Fruit fly (Drosophila melanogaster): Measurements from ENCODE around the gene Ir85a.

Ir85a gene

DNA sequence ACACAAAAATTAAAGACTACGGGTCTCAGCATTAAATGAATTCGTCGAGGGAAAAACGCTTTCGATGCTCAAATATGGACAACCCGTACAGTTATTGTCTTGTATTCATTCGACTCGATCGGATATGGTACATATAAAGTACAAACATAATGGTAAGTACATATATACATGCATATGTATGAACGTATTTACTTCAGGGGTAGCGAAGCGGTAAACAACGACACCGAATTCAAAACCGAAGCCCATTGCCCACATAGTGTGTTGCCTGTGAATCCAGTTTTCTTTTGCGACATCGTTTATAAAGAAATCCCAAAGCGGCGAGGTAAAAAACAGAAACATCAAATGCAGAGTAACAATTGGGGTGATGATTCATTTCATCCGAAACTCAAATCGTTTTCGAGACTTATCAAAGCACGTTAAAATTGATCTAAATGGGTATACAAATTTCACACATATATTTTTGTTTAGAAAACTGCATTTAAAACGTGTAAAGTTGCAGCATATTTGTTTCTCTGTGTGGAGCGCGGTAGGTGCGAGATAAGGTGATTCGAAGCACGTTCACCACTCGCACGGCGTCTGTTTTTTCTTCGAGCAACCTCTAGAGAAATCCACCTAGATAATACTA lies 18.0 kb downstream of the Ir85a start (continued):
- peak; percentile 50 for TF ChIP-seq grn (GFP tag; optimal IDR thresholded peaks at IDR 0.05)
- peak; percentile 19 for TF ChIP-seq tin (GFP tag; optimal IDR thresholded peaks at IDR 0.05)
- peak; percentile 42 for TF ChIP-seq Spps (tag; optimal IDR thresholded peaks at IDR 0.05)
- peak; percentile 3 for TF ChIP-seq CG12659 (GFP tag; optimal IDR thresholded peaks at IDR 0.05)
- 0 out of 2 replicates have a peak, but pooled peaks have one; percentile 13 for TF ChIP-seq Nf-YA (GFP tag; IDR thresholded peaks at IDR 0.05)
- peak; percentile 32 for TF ChIP-seq phol (tag; optimal IDR thresholded peaks at IDR 0.05)
- TF ChIP-seq NFAT (GFP tag; IDR thresholded peaks at IDR 0.05) = peak; percentile 60
- TF ChIP-seq cwo (GFP tag; optimal IDR thresholded peaks at IDR 0.05) = peak; percentile 71
- peak; percentile 36 for TF ChIP-seq CG9727 (GFP tag; optimal IDR thresholded peaks at IDR 0.05)
- TF ChIP-seq CG8944 (GFP tag; optimal IDR thresholded peaks at IDR 0.05) = peak; percentile 31
- TF ChIP-seq dmrt99B (tag; optimal IDR thresholded peaks at IDR 0.05) = peak; percentile 69
- 0 out of 2 replicates have a peak, but pooled peaks have one; percentile 33 for TF ChIP-seq ranshi (GFP tag; IDR thresholded peaks at IDR 0.05)
- no peak for TF ChIP-seq CG2202 (tag; optimal IDR thresholded peaks at IDR 0.05)
- TF ChIP-seq mirr (GFP tag; optimal IDR thresholded peaks at IDR 0.05) = peak; percentile 31
- no peak for TF ChIP-seq CG8478 (optimal IDR thresholded peaks at IDR 0.05)
- peak; percentile 76 for TF ChIP-seq row (GFP tag; IDR thresholded peaks at IDR 0.05)
- no peak for TF ChIP-seq fd102C (GFP tag; optimal IDR thresholded peaks at IDR 0.05)
- TF ChIP-seq crol (GFP tag; IDR thresholded peaks at IDR 0.05) = peak; percentile 43; the same call in 1 of the 2 replicates
- TF ChIP-seq CG3065 (GFP tag; optimal IDR thresholded peaks at IDR 0.05) = no peak
- TF ChIP-seq Hsf (GFP tag; optimal IDR thresholded peaks at IDR 0.05) = peak; percentile 54
- peak; percentile 40 for TF ChIP-seq CG13296 (GFP tag; optimal IDR thresholded peaks at IDR 0.05)
- TF ChIP-seq chn (GFP tag; optimal IDR thresholded peaks at IDR 0.05) = peak; percentile 29
- TF ChIP-seq CG14014 (GFP tag; IDR thresholded peaks at IDR 0.05) = peak; percentile 55; the same call in 1 of the 2 replicates
- TF ChIP-seq CG2678 (tag; optimal IDR thresholded peaks at IDR 0.05) = peak; percentile 14
- peak; percentile 67 for TF ChIP-seq CG32532 (GFP tag; IDR thresholded peaks at IDR 0.05)
- TF ChIP-seq zen2 (GFP tag; IDR thresholded peaks at IDR 0.05; ENCODE audit: partially characterized antibody) = no peak
- peak; percentile 26 for TF ChIP-seq CG12391 (tag; optimal IDR thresholded peaks at IDR 0.05)
- peak; percentile 53; the same call in 1 of the 2 replicates for TF ChIP-seq CG6272 (GFP tag; IDR thresholded peaks at IDR 0.05)
- TF ChIP-seq cas (GFP tag; IDR thresholded peaks at IDR 0.05) = peak; percentile 14; the same call in 1 of the 2 replicates
- peak; percentile 13 for TF ChIP-seq CG18476 (GFP tag; optimal IDR thresholded peaks at IDR 0.05)
- TF ChIP-seq CG4820 (GFP tag; optimal IDR thresholded peaks at IDR 0.05) = peak; percentile 10
- TF ChIP-seq pan (optimal IDR thresholded peaks at IDR 0.05) = no peak
- peak in 1 of 2 experiments; percentile 67 for TF ChIP-seq pan (GFP tag; optimal IDR thresholded peaks at IDR 0.05 in 1 of 2, IDR thresholded peaks at IDR 0.05 in 1 of 2)
- TF ChIP-seq CG18764 (GFP tag; optimal IDR thresholded peaks at IDR 0.05) = peak; percentile 10
- TF ChIP-seq CG14710 (tag; optimal IDR thresholded peaks at IDR 0.05) = peak; percentile 32
- no peak for TF ChIP-seq CG34224 (GFP tag; IDR thresholded peaks at IDR 0.05; ENCODE audit: partially characterized antibody)
- TF ChIP-seq Pdp1 (GFP tag; optimal IDR thresholded peaks at IDR 0.05) = peak; percentile 32 to 56
- peak; percentile 45 for TF ChIP-seq slou (GFP tag; optimal IDR thresholded peaks at IDR 0.05)
- 0 out of 2 replicates have a peak, but pooled peaks have one; percentile 37 for TF ChIP-seq H2.0 (GFP tag; IDR thresholded peaks at IDR 0.05)
- TF ChIP-seq Rfx (GFP tag; IDR thresholded peaks at IDR 0.05) = peak; percentile 71; the same call in 1 of the 2 replicates
- TF ChIP-seq CG17359 (tag; optimal IDR thresholded peaks at IDR 0.05) = peak; percentile 63
- TF ChIP-seq Oli (tag; optimal IDR thresholded peaks at IDR 0.05) = peak; percentile 16
- peak; percentile 22 for TF ChIP-seq HmgZ (tag; optimal IDR thresholded peaks at IDR 0.05)
- TF ChIP-seq CG30403 (GFP tag; optimal IDR thresholded peaks at IDR 0.05) = peak; percentile 49
- no peak for TF ChIP-seq pzg (GFP tag; optimal IDR thresholded peaks at IDR 0.05)
- TF ChIP-seq Sox102F (GFP tag; optimal IDR thresholded peaks at IDR 0.05) = peak; percentile 67
- TF ChIP-seq zen (tag; optimal IDR thresholded peaks at IDR 0.05) = no peak
- TF ChIP-seq MESR4 (GFP tag; optimal IDR thresholded peaks at IDR 0.05) = no peak
- TF ChIP-seq CG31224 (GFP tag; IDR thresholded peaks at IDR 0.05) = peak; percentile 23; the same call in 1 of the 2 replicates

Measured in whole organism, embryonic.